Worm (Caenorhabditis elegans): Measurements from ENCODE around the gene exos-8.
A peak's percentile ranks its signal among the peaks of the same experiment; 100 is the strongest.

DNA sequence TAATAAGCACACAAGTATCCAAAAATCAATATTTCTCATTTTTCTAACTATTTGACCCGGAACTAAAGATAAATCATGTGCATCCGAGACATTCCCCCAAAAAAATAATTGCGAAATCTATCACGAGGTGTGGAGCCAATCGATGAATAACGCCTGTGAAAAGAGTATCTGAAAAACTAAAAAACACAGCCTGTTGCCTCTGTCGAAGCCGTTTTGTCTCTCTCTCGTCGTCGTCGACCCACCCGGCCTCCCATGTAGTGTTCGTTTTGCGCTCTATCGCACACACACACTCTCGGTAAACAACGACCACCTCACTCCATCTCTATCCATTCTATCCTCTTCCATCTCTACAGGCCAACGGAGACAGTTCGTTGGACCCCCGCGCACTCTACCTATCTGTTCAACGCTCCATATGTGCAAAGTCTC lies 41.3 kb downstream of the exos-8 start:
- TF ChIP-seq him-1 (tag; optimal IDR thresholded peaks at IDR 0.05) (no peak), W03F9.2 (tag; optimal IDR thresholded peaks at IDR 0.05) (peak; percentile 7)
